Comparison of ENCODE assay signal across 1 fruit fly cellular context in the genomic region with DNA sequence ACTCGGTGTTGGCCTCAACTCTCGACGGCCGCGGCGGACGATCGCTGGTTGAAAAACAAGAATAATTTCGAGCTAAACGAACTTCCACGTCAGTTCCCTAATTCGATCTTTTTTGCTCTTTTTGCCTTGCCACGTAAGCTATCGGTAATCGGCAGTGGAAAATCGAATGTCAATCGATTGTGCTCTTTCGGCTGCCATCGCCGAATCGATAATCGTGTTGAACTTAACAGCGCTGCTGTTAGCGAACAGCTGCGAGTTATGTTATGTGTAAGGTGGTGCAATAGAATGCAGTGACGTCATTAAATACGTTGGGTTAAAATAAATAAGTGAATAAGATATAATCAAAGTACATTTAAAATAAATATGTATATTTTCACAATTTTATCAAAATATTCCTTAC.
TF ChIP-seq lines count a peak whose summit lies in the region.

A gene (minus strand): TSS at position 123 of the 400 bp plus-strand sequence.

TF ChIP-seq in whole organism, embryonic, 481 proteins besides CTCF, POLR2A, EP300 and RAD21 (continued from another document):
- TF ChIP-seq Elba2 (GFP tag; optimal IDR thresholded peaks at IDR 0.05; lab: Kevin White, UChicago) (no peak), Rfx (GFP tag; IDR thresholded peaks at IDR 0.05; lab: Robert Waterston, UW) (peak; percentile 26; the same call in 1 of the 2 replicates), CG18764 (GFP tag; optimal IDR thresholded peaks at IDR 0.05; lab: Kevin White, UChicago) (no peak), CG15269 (tag; optimal IDR thresholded peaks at IDR 0.05; lab: Kevin White, UChicago) (no peak), fd64A (GFP tag; optimal IDR thresholded peaks at IDR 0.05; lab: Kevin White, UChicago) (no peak), ham (GFP tag; IDR thresholded peaks at IDR 0.05; lab: Robert Waterston, UW) (no peak), bigmax (GFP tag; optimal IDR thresholded peaks at IDR 0.05; lab: Kevin White, UChicago) (no peak), Six4 (GFP tag; optimal IDR thresholded peaks at IDR 0.05; lab: Kevin White, UChicago) (no peak), ERR (GFP tag; optimal IDR thresholded peaks at IDR 0.05; lab: Kevin White, UChicago) (no peak), CG1024 (GFP tag; IDR thresholded peaks at IDR 0.05; lab: Robert Waterston, UW) (no peak), mirr (GFP tag; optimal IDR thresholded peaks at IDR 0.05; lab: Kevin White, UChicago) (no peak), CG18599 (GFP tag; optimal IDR thresholded peaks at IDR 0.05; lab: Kevin White, UChicago) (no peak), slou (GFP tag; optimal IDR thresholded peaks at IDR 0.05; lab: Kevin White, UChicago) (no peak), Dp (GFP tag; optimal IDR thresholded peaks at IDR 0.05; lab: Kevin White, UChicago) (peak; percentile 43), CG8089 (GFP tag; optimal IDR thresholded peaks at IDR 0.05; lab: Kevin White, UChicago) (no peak), E2f2 (GFP tag; IDR thresholded peaks at IDR 0.05; lab: Robert Waterston, UW) (peak; percentile 38), tgo (GFP tag; IDR thresholded peaks at IDR 0.05; lab: Robert Waterston, UW) (no peak), CG3847 (GFP tag; IDR thresholded peaks at IDR 0.05; lab: Robert Waterston, UW) (no peak), NC2α (GFP tag; optimal IDR thresholded peaks at IDR 0.05; lab: Kevin White, UChicago) (no peak), usp (GFP tag; optimal IDR thresholded peaks at IDR 0.05; lab: Kevin White, UChicago) (no peak), HLH3B (GFP tag; IDR thresholded peaks at IDR 0.05; lab: Robert Waterston, UW) (no peak), CG18476 (GFP tag; optimal IDR thresholded peaks at IDR 0.05; lab: Kevin White, UChicago) (no peak), CG9437 (GFP tag; optimal IDR thresholded peaks at IDR 0.05; lab: Kevin White, UChicago) (no peak), zen (tag; optimal IDR thresholded peaks at IDR 0.05; lab: Kevin White, UChicago) (peak; percentile 24), inv (GFP tag; IDR thresholded peaks at IDR 0.05; lab: Robert Waterston, UW; ENCODE audit: partially characterized antibody) (peak; percentile 66), CG14965 (GFP tag; optimal IDR thresholded peaks at IDR 0.05; lab: Kevin White, UChicago; ENCODE audit: borderline replicate concordance) (no peak), CG15073 (GFP tag; optimal IDR thresholded peaks at IDR 0.05; lab: Kevin White, UChicago) (no peak), CG4730 (GFP tag; IDR thresholded peaks at IDR 0.05; lab: Robert Waterston, UW) (no peak), CG11456 (GFP tag; IDR thresholded peaks at IDR 0.05; lab: Robert Waterston, UW) (no peak), tx (GFP tag; optimal IDR thresholded peaks at IDR 0.05; lab: Kevin White, UChicago) (no peak), ro (GFP tag; IDR thresholded peaks at IDR 0.05; lab: Robert Waterston, UW) (no peak), CG2875 (GFP tag; optimal IDR thresholded peaks at IDR 0.05; lab: Kevin White, UChicago) (no peak), Scr (GFP tag; IDR thresholded peaks at IDR 0.05; lab: Robert Waterston, UW; ENCODE audit: partially characterized antibody) (peak; percentile 83), lbe (GFP tag; optimal IDR thresholded peaks at IDR 0.05; lab: Kevin White, UChicago) (peak; percentile 46), Adf1 (GFP tag; IDR thresholded peaks at IDR 0.05; lab: Robert Waterston, UW) (no peak), CG17802 (tag; optimal IDR thresholded peaks at IDR 0.05; lab: Kevin White, UChicago) (no peak), CG7745 (tag; optimal IDR thresholded peaks at IDR 0.05; lab: Kevin White, UChicago) (no peak), bcd (GFP tag; optimal IDR thresholded peaks at IDR 0.05; lab: Kevin White, UChicago) (no peak), zfh2 (GFP tag; optimal IDR thresholded peaks at IDR 0.05; lab: Kevin White, UChicago) (no peak), MBD-R2 (GFP tag; IDR thresholded peaks at IDR 0.05; lab: Robert Waterston, UW) (peak; percentile 76), wor (GFP tag; IDR thresholded peaks at IDR 0.05; lab: Robert Waterston, UW) (no peak), CG7786 (GFP tag; optimal IDR thresholded peaks at IDR 0.05; lab: Kevin White, UChicago) (no peak), CkIIα-i1 (GFP tag; IDR thresholded peaks at IDR 0.05; lab: Robert Waterston, UW) (no peak), sr (GFP tag; IDR thresholded peaks at IDR 0.05; lab: Robert Waterston, UW) (no peak), CG13424 (tag; optimal IDR thresholded peaks at IDR 0.05; lab: Kevin White, UChicago) (no peak), CG6272 (GFP tag; IDR thresholded peaks at IDR 0.05; lab: Robert Waterston, UW) (no peak), CG32532 (GFP tag; IDR thresholded peaks at IDR 0.05; lab: Robert Waterston, UW) (no peak), CG12155 (GFP tag; optimal IDR thresholded peaks at IDR 0.05; lab: Kevin White, UChicago) (no peak), knrl (GFP tag; IDR thresholded peaks at IDR 0.05; lab: Robert Waterston, UW; ENCODE audit: partially characterized antibody) (peak; percentile 59; the same call in 2 of the 3 replicates), CG7963 (GFP tag; IDR thresholded peaks at IDR 0.05; lab: Robert Waterston, UW; ENCODE audit: partially characterized antibody) (peak; percentile 95), nmo (GFP tag; optimal IDR thresholded peaks at IDR 0.05; lab: Kevin White, UChicago) (peak; percentile 22), Fer3 (tag; optimal IDR thresholded peaks at IDR 0.05; lab: Kevin White, UChicago) (no peak), Dip2 (GFP tag; IDR thresholded peaks at IDR 0.05; lab: Robert Waterston, UW) (no peak), CG10321 (GFP tag; IDR thresholded peaks at IDR 0.05; lab: Robert Waterston, UW) (no peak), CG3163 (GFP tag; optimal IDR thresholded peaks at IDR 0.05; lab: Kevin White, UChicago) (no peak), CG1832 (GFP tag; optimal IDR thresholded peaks at IDR 0.05; lab: Kevin White, UChicago) (no peak), CG12391 (tag; optimal IDR thresholded peaks at IDR 0.05; lab: Kevin White, UChicago) (peak; percentile 52), Dfd (GFP tag; optimal IDR thresholded peaks at IDR 0.05; lab: Kevin White, UChicago) (no peak), CG33557 (GFP tag; optimal IDR thresholded peaks at IDR 0.05; lab: Kevin White, UChicago) (peak; percentile 19), NfI (GFP tag; optimal IDR thresholded peaks at IDR 0.05; lab: Kevin White, UChicago) (no peak), sna (GFP tag; IDR thresholded peaks at IDR 0.05; lab: Robert Waterston, UW; ENCODE audit: partially characterized antibody) (peak; percentile 96), gfzf (GFP tag; optimal IDR thresholded peaks at IDR 0.05; lab: Kevin White, UChicago) (peak; percentile 4), Lhr (GFP tag; optimal IDR thresholded peaks at IDR 0.05; lab: Kevin White, UChicago) (no peak), Usf (GFP tag; optimal IDR thresholded peaks at IDR 0.05; lab: Kevin White, UChicago) (no peak), Eip74EF (GFP tag; optimal IDR thresholded peaks at IDR 0.05; lab: Kevin White, UChicago) (no peak), dimm (GFP tag; IDR thresholded peaks at IDR 0.05; lab: Robert Waterston, UW) (no peak), p53 (GFP tag; optimal IDR thresholded peaks at IDR 0.05; lab: Kevin White, UChicago) (no peak)
TF ChIP-seq in whole organism, embryonic: peak in this region for 83.
